Worm (Caenorhabditis elegans) whole organism, young adult: Measurements from ENCODE around the gene gtf-2A2.

Source experiments
- C17E4.6 ChIP-seq: fragments of 200-800 bp; sonication (Bioruptor generic); IDR thresholded peaks from 2 replicates; pipeline ENCODE4 v1.3.6; 2022; ENCODE audit warnings: missing genetic modification reagents, missing genetic modification characterization, missing compliant biosample characterization
- F22D6.2 ChIP-seq: sonication (generic microtip); optimal IDR thresholded peaks from 2 replicates; lab custom pipeline; 2016; ENCODE audit warnings: mild to moderate bottlenecking, missing genetic modification characterization, missing compliant biosample characterization
- F23B12.7 ChIP-seq: sonication (generic microtip); optimal IDR thresholded peaks from 2 replicates; lab custom pipeline; 2017; ENCODE audit warnings: missing genetic modification characterization, mild to moderate bottlenecking, missing compliant biosample characterization, antibody characterized with exemption, moderate library complexity; ENCODE audit not compliant: insufficient read depth
- F52B5.7 ChIP-seq: sonication (generic microtip); optimal IDR thresholded peaks from 2 replicates; lab custom pipeline; 2016; ENCODE audit warnings: mild to moderate bottlenecking, missing genetic modification characterization, missing compliant biosample characterization
- K11D2.4 ChIP-seq: fragments of 200-800 bp; sonication (Bioruptor generic); IDR thresholded peaks from 2 replicates; pipeline ENCODE4 v1.3.6; 2022; ENCODE audit warnings: missing genetic modification reagents, missing genetic modification characterization, missing compliant biosample characterization
- T07F8.4 ChIP-seq: sonication (generic microtip); optimal IDR thresholded peaks from 2 replicates; lab custom pipeline; 2016; ENCODE audit warnings: mild to moderate bottlenecking, missing genetic modification characterization, moderate library complexity, missing compliant biosample characterization
- Y53G8AR.9 ChIP-seq: fragments of 200-800 bp; sonication (Bioruptor generic); conservative IDR thresholded peaks from 2 replicates; pipeline ENCODE4 v1.3.6; 2022; ENCODE audit warnings: missing genetic modification reagents, missing genetic modification characterization, missing compliant biosample characterization
- athp-1 ChIP-seq: sonication (generic microtip); optimal IDR thresholded peaks from 2 replicates; lab custom pipeline; 2017; ENCODE audit warnings: mild to moderate bottlenecking, missing genetic modification characterization, missing compliant biosample characterization
- attf-3 ChIP-seq: fragments of 200-800 bp; sonication (Bioruptor generic); conservative IDR thresholded peaks from 2 replicates; pipeline ENCODE4 v1.3.6; 2022; ENCODE audit warnings: missing genetic modification reagents, missing genetic modification characterization, missing compliant biosample characterization
- attf-5 ChIP-seq: fragments of 200-800 bp; sonication (Bioruptor generic); optimal IDR thresholded peaks from 2 replicates; lab custom pipeline; 2018; ENCODE audit warnings: mild to moderate bottlenecking, missing genetic modification characterization, missing compliant biosample characterization
- cebp-1 ChIP-seq, 2 experiments: fragments of 200-800 bp in 1 of 2; sonication (Bioruptor generic) in 1 of 2; sonication (generic microtip) in 1 of 2; IDR thresholded peaks in 1 of 2; optimal IDR thresholded peaks in 1 of 2; 2 replicates each; pipeline versions ENCODE4 v1.3.6 to Lab custom; 2017 to 2022; ENCODE audit warnings: missing compliant biosample characterization in 2 of 2, missing genetic modification characterization in 2 of 2, mild to moderate bottlenecking in 1 of 2, missing genetic modification reagents in 1 of 2, moderate library complexity in 1 of 2
- ceh-79 ChIP-seq: sonication (generic microtip); optimal IDR thresholded peaks from 2 replicates; lab custom pipeline; 2017; ENCODE audit warnings: mild to moderate bottlenecking, missing genetic modification characterization, missing compliant biosample characterization
- chd-7 ChIP-seq: sonication (generic microtip); optimal IDR thresholded peaks from 2 replicates; lab custom pipeline; 2016; ENCODE audit warnings: mild to moderate bottlenecking, missing genetic modification characterization, moderate library complexity, missing compliant biosample characterization
- efl-1 ChIP-seq: fragments of 150-350 bp; optimal IDR thresholded peaks from 2 replicates; lab custom pipeline; 2014; ENCODE audit warnings: missing biosample characterization, missing genetic modification reagents, missing genetic modification characterization
- egl-18 ChIP-seq: fragments of 200-800 bp; sonication (Bioruptor generic); IDR thresholded peaks from 2 replicates; pipeline ENCODE4 v1.3.6; 2022; ENCODE audit warnings: missing genetic modification reagents, missing genetic modification characterization, missing compliant biosample characterization
- egl-44 ChIP-seq: fragments of 200-800 bp; sonication (Bioruptor generic); IDR thresholded peaks from 2 replicates; pipeline ENCODE4 v1.3.6; 2022; ENCODE audit warnings: missing genetic modification reagents, missing genetic modification characterization, missing compliant biosample characterization
- egrh-3 ChIP-seq: fragments of 200-800 bp; sonication (Bioruptor generic); IDR thresholded peaks from 2 replicates; pipeline ENCODE4 v1.3.6; 2022; ENCODE audit warnings: missing genetic modification reagents, missing genetic modification characterization, missing compliant biosample characterization
- ets-4 ChIP-seq: fragments of 200-800 bp; sonication (Bioruptor generic); optimal IDR thresholded peaks from 2 replicates; lab custom pipeline; 2018; ENCODE audit warnings: mild to moderate bottlenecking, missing genetic modification characterization, missing compliant biosample characterization
- hsf-1 ChIP-seq: fragments of 200-800 bp; sonication (Bioruptor generic); IDR thresholded peaks from 2 replicates; pipeline ENCODE4 v1.3.6; 2022; ENCODE audit warnings: missing genetic modification reagents, missing genetic modification characterization, missing compliant biosample characterization
- lin-26 ChIP-seq: fragments of 200-800 bp; sonication (Bioruptor generic); IDR thresholded peaks from 2 replicates; pipeline ENCODE4 v1.3.6; 2022; ENCODE audit warnings: missing genetic modification reagents, missing genetic modification characterization, missing compliant biosample characterization
- lin-35 ChIP-seq, 3 experiments: fragments of 150-350 bp in 2 of 3; sonication (generic microtip) in 1 of 3; optimal IDR thresholded peaks; 2 replicates each; lab custom pipeline; 2014 to 2018; ENCODE audit warnings: missing biosample characterization in 3 of 3, missing genetic modification characterization in 3 of 3, missing genetic modification reagents in 3 of 3
- lin-54 ChIP-seq: fragments of 200-800 bp; sonication (Bioruptor generic); optimal IDR thresholded peaks from 2 replicates; lab custom pipeline; 2018; ENCODE audit warnings: mild to moderate bottlenecking, missing genetic modification characterization, missing compliant biosample characterization
- lir-1 ChIP-seq: fragments of 200-800 bp; sonication (Bioruptor generic); conservative IDR thresholded peaks from 2 replicates; pipeline ENCODE4 v1.3.6; 2022; ENCODE audit warnings: missing genetic modification reagents, missing genetic modification characterization, missing compliant biosample characterization
- madf-10 ChIP-seq: sonication (generic microtip); optimal IDR thresholded peaks from 2 replicates; lab custom pipeline; 2016; ENCODE audit warnings: mild to moderate bottlenecking, missing genetic modification characterization, missing compliant biosample characterization
- madf-3 ChIP-seq: fragments of 200-800 bp; sonication (Bioruptor generic); IDR thresholded peaks from 2 replicates; pipeline ENCODE4 v1.3.6; 2022; ENCODE audit warnings: missing genetic modification reagents, missing genetic modification characterization, missing compliant biosample characterization
- mcd-1 ChIP-seq: fragments of 200-800 bp; sonication (Bioruptor generic); IDR thresholded peaks from 2 replicates; pipeline ENCODE4 v1.3.6; 2022; ENCODE audit warnings: missing genetic modification reagents, missing genetic modification characterization, missing compliant biosample characterization
- nfya-2 ChIP-seq: fragments of 200-800 bp; sonication (Bioruptor generic); IDR thresholded peaks from 2 replicates; pipeline ENCODE4 v1.3.6; 2022; ENCODE audit warnings: missing genetic modification reagents, missing genetic modification characterization, missing compliant biosample characterization
- nhr-80 ChIP-seq: sonication (generic microtip); optimal IDR thresholded peaks from 2 replicates; lab custom pipeline; 2016; ENCODE audit warnings: missing genetic modification characterization, missing compliant biosample characterization
- nhr-90 ChIP-seq: sonication (generic microtip); optimal IDR thresholded peaks from 2 replicates; lab custom pipeline; 2016; ENCODE audit warnings: missing genotype, mild to moderate bottlenecking, missing genetic modification characterization, missing compliant biosample characterization
- pha-4 ChIP-seq: fragments of 150-350 bp; sonication (generic microtip); optimal IDR thresholded peaks from 2 replicates; lab custom pipeline; 2014; ENCODE audit warnings: missing biosample characterization, missing genetic modification reagents, missing genetic modification characterization
- rcor-1 ChIP-seq: fragments of 200-800 bp; sonication (Bioruptor generic); IDR thresholded peaks from 2 replicates; pipeline ENCODE4 v1.3.6; 2022; ENCODE audit warnings: missing genetic modification reagents, missing genetic modification characterization, missing compliant biosample characterization
- repo-1 ChIP-seq: sonication (generic microtip); optimal IDR thresholded peaks from 2 replicates; lab custom pipeline; 2017; ENCODE audit warnings: mild to moderate bottlenecking, missing genetic modification characterization, missing compliant biosample characterization
- rpc-1 ChIP-seq, 2 experiments: fragments of 150-350 bp in 1 of 2; sonication (generic microtip) in 1 of 2; optimal IDR thresholded peaks; 2 replicates each; lab custom pipeline; 2014 to 2018; ENCODE audit warnings: missing biosample characterization in 1 of 2, missing genetic modification characterization in 1 of 2, missing genetic modification reagents in 1 of 2, missing genotype in 1 of 2
- sea-2 ChIP-seq: fragments of 200-800 bp; sonication (Bioruptor generic); IDR thresholded peaks from 2 replicates; pipeline ENCODE4 v1.3.6; 2022; ENCODE audit warnings: missing genetic modification characterization, missing compliant biosample characterization
- snpc-3.4 ChIP-seq: sonication (generic microtip); optimal IDR thresholded peaks from 2 replicates; lab custom pipeline; 2017; ENCODE audit warnings: missing genetic modification characterization, mild to moderate bottlenecking, missing compliant biosample characterization, antibody characterized with exemption, moderate library complexity, missing genotype, missing genetic modification reagents
- sptf-2 ChIP-seq: fragments of 200-800 bp; sonication (Bioruptor generic); optimal IDR thresholded peaks from 2 replicates; lab custom pipeline; 2018; ENCODE audit warnings: mild to moderate bottlenecking, missing genetic modification characterization, missing compliant biosample characterization
- tbx-9 ChIP-seq: sonication (generic microtip); optimal IDR thresholded peaks from 2 replicates; lab custom pipeline; 2016; ENCODE audit warnings: borderline replicate concordance, missing genetic modification characterization, inconsistent platforms, missing compliant biosample characterization
- tlf-1 ChIP-seq: fragments of 200-800 bp; sonication (Bioruptor generic); optimal IDR thresholded peaks from 2 replicates; lab custom pipeline; 2018; ENCODE audit warnings: mild to moderate bottlenecking, missing genetic modification characterization, missing compliant biosample characterization
- unc-62 ChIP-seq: fragments of 150-350 bp; optimal IDR thresholded peaks from 2 replicates; lab custom pipeline; 2014; ENCODE audit warnings: missing biosample characterization, missing genetic modification reagents, missing genetic modification characterization
- xnd-1 ChIP-seq: sonication (generic microtip); optimal IDR thresholded peaks from 2 replicates; lab custom pipeline; 2016; ENCODE audit warnings: missing genotype, missing genetic modification reagents, missing genetic modification characterization, missing compliant biosample characterization
- zim-3 ChIP-seq: sonication (generic microtip); optimal IDR thresholded peaks from 2 replicates; lab custom pipeline; 2017; ENCODE audit warnings: mild to moderate bottlenecking, missing genetic modification characterization, moderate library complexity, missing compliant biosample characterization
- ztf-18 ChIP-seq: sonication (generic microtip); optimal IDR thresholded peaks from 2 replicates; lab custom pipeline; 2016; ENCODE audit warnings: missing genotype, mild to moderate bottlenecking, missing genetic modification characterization, missing compliant biosample characterization
- ztf-25 ChIP-seq: fragments of 200-800 bp; sonication (Bioruptor generic); IDR thresholded peaks from 2 replicates; pipeline ENCODE4 v1.3.6; 2022; ENCODE audit warnings: missing genetic modification reagents, missing genetic modification characterization, missing compliant biosample characterization
- ztf-26 ChIP-seq: sonication (generic microtip); optimal IDR thresholded peaks from 2 replicates; lab custom pipeline; 2017; ENCODE audit warnings: missing genetic modification characterization, missing compliant biosample characterization
- ztf-3 ChIP-seq: fragments of 200-800 bp; sonication (Bioruptor generic); optimal IDR thresholded peaks from 2 replicates; lab custom pipeline; 2018; ENCODE audit warnings: mild to moderate bottlenecking, missing genetic modification characterization, missing compliant biosample characterization

Gene gtf-2A2

ce11 chrIII:12612519-12612935 lies 12.0 kb upstream of the gtf-2A2 start (continued):
- TF ChIP-seq repo-1 (tag; lab: Kevin White, UChicago): peak; percentile 48
- TF ChIP-seq K11D2.4 (GFP tag; lab: Robert Waterston, UW): peak; percentile 95
- peak; percentile 86 for TF ChIP-seq ztf-3 (GFP tag; lab: Kevin White, UChicago)
- TF ChIP-seq ztf-26 (tag; lab: Kevin White, UChicago): peak; percentile 93
- peak; percentile 87 for TF ChIP-seq rcor-1 (GFP tag; lab: Robert Waterston, UW)
- no peak for TF ChIP-seq sea-2
- TF ChIP-seq unc-62 (GFP tag; lab: Kevin White, UChicago): peak; percentile 96
- TF ChIP-seq efl-1: no peak
- no peak for TF ChIP-seq F23B12.7 (tag; lab: Kevin White, UChicago)
- peak; percentile 78 for TF ChIP-seq lin-54 (GFP tag; lab: Kevin White, UChicago)
- TF ChIP-seq tlf-1: peak; percentile 92
- TF ChIP-seq snpc-3.4 (tag; lab: Kevin White, UChicago): no peak
- peak; percentile 76 for TF ChIP-seq athp-1
- 0 out of 2 replicates have a peak, but pooled peaks have one; percentile 64 for TF ChIP-seq egl-44 (GFP tag; lab: Robert Waterston, UW)
- peak; percentile 94 for TF ChIP-seq madf-3 (GFP tag; lab: Robert Waterston, UW)
- TF ChIP-seq cebp-1 (GFP tag; IDR thresholded peaks at IDR 0.05; lab: Robert Waterston, UW): peak; percentile 66
- TF ChIP-seq cebp-1 (tag; optimal IDR thresholded peaks at IDR 0.05; lab: Kevin White, UChicago): peak; percentile 94
- 0 out of 2 replicates have a peak, but pooled peaks have one; percentile 74 for TF ChIP-seq hsf-1 (GFP tag; lab: Robert Waterston, UW)
- TF ChIP-seq chd-7 (tag; lab: Kevin White, UChicago): peak; percentile 98
- peak; percentile 84 for TF ChIP-seq F22D6.2 (tag; lab: Kevin White, UChicago)
- TF ChIP-seq ztf-18 (tag; lab: Kevin White, UChicago): peak; percentile 49
- peak; percentile 9 for TF ChIP-seq T07F8.4 (tag; lab: Kevin White, UChicago)
- peak; percentile 71 for TF ChIP-seq egrh-3
- TF ChIP-seq egl-18 (GFP tag; lab: Robert Waterston, UW): peak; percentile 80
- TF ChIP-seq ztf-25: no peak
- no peak for TF ChIP-seq ceh-79 (tag; lab: Kevin White, UChicago)
- peak; percentile 82 for TF ChIP-seq ets-4 (GFP tag; lab: Kevin White, UChicago)
- peak; percentile 97 for TF ChIP-seq nhr-80 (tag; lab: Kevin White, UChicago)
- peak; percentile 91 for TF ChIP-seq attf-5 (GFP tag; lab: Kevin White, UChicago)
- TF ChIP-seq lir-1 (GFP tag; lab: Robert Waterston, UW): peak; percentile 89
- TF ChIP-seq madf-10 (tag; lab: Kevin White, UChicago): peak; percentile 94
- peak; percentile 27; the same call in 1 of the 2 replicates for TF ChIP-seq C17E4.6
- TF ChIP-seq lin-35 (GFP tag; optimal IDR thresholded peaks at IDR 0.05; lab: Kevin White, UChicago): peak in 2 of 3 experiments; percentile 62 to 93
- peak; percentile 17 for TF ChIP-seq rpc-1 (optimal IDR thresholded peaks at IDR 0.05; lab: Kevin White, UChicago)
- no peak for TF ChIP-seq rpc-1 (tag; optimal IDR thresholded peaks at IDR 0.05; lab: Kevin White, UChicago)
- no peak for TF ChIP-seq xnd-1 (tag; lab: Kevin White, UChicago)
- peak; percentile 78 for TF ChIP-seq nhr-90 (tag; lab: Kevin White, UChicago)
- peak; percentile 46 for TF ChIP-seq attf-3 (GFP tag; lab: Robert Waterston, UW)
- TF ChIP-seq F52B5.7 (tag; lab: Kevin White, UChicago): peak; percentile 78
- TF ChIP-seq Y53G8AR.9 (GFP tag; lab: Robert Waterston, UW): peak; percentile 87
- no peak for TF ChIP-seq zim-3
- no peak for TF ChIP-seq nfya-2 (GFP tag; lab: Robert Waterston, UW)
- peak; percentile 86 for TF ChIP-seq mcd-1 (GFP tag; lab: Robert Waterston, UW)
- no peak for TF ChIP-seq tbx-9 (tag; lab: Kevin White, UChicago)
- TF ChIP-seq lin-26: peak; percentile 69; the same call in 1 of the 2 replicates
- peak; percentile 99 for TF ChIP-seq pha-4 (tag; lab: Kevin White, UChicago)
- no peak for TF ChIP-seq sptf-2
- TF ChIP-seq, all 124 proteins: peak for 66
